Fruit fly (Drosophila melanogaster): ENCODE results near the gene Wdr37.

The Wdr37 gene

DNA sequence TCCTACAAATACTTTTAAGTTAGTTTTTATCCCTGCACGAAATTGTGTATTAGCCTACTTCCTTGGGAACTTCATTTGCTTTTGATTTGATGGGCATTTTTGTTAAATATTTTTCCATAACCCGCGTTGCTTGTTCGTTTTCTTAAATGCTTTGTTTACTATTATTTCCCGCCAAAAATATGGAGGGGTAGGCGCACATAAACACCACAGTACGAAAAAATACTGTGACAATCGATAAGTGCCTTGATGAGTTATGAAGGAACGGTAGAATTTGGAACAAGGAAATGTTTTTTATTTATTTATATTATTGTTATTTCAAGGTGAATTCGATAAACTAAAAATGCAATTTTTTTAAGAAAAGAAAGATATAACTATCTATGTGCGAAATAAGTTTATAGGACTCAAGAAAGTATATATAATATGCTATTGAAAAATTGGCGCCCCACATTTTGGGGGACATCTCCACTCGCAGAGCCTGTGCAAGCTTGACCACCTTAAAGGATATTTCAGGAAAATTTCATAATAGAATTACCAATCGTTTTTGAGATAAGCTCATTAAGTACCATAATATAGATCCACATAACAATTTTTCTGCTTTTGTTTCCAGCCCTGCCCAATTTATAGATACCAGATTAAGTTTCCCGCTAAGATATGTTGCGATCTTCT, 36.4 kb downstream of the Wdr37 start, which contains the start of the genes WRNexo and Nup43:
Gene WRNexo (minus strand): TSS at position 185 of the 666 bp plus-strand sequence.
Gene Nup43 (plus strand): TSS at position 661 of the 666 bp plus-strand sequence.
- TF ChIP-seq CG31365 (tag; optimal IDR thresholded peaks at IDR 0.05) (no peak), Taf1 (GFP tag; IDR thresholded peaks at IDR 0.05) (no peak), CG7357 (GFP tag; IDR thresholded peaks at IDR 0.05) (0 out of 3 replicates have a peak, but pooled peaks have one; percentile 23), CG7556 (GFP tag; optimal IDR thresholded peaks at IDR 0.05) (no peak), Asciz (GFP tag; optimal IDR thresholded peaks at IDR 0.05) (no peak), Xbp1 (GFP tag; optimal IDR thresholded peaks at IDR 0.05) (peak; percentile 40), pfk (GFP tag; optimal IDR thresholded peaks at IDR 0.05) (peak; percentile 69), CG17359 (tag; optimal IDR thresholded peaks at IDR 0.05) (no peak), CG15011 (GFP tag; optimal IDR thresholded peaks at IDR 0.05) (no peak), CG8089 (GFP tag; optimal IDR thresholded peaks at IDR 0.05) (no peak), HLH4C (GFP tag; IDR thresholded peaks at IDR 0.05; ENCODE audit: partially characterized antibody) (no peak), YL-1 (GFP tag; optimal IDR thresholded peaks at IDR 0.05) (peak; percentile 23), Bteb2 (GFP tag; optimal IDR thresholded peaks at IDR 0.05) (no peak), ems (GFP tag; optimal IDR thresholded peaks at IDR 0.05) (peak; percentile 14), CoRest (tag; optimal IDR thresholded peaks at IDR 0.05) (peak; percentile 69), CG13424 (tag; optimal IDR thresholded peaks at IDR 0.05) (peak; percentile 25), ap (GFP tag; IDR thresholded peaks at IDR 0.05) (no peak), mirr (GFP tag; optimal IDR thresholded peaks at IDR 0.05) (no peak), psq (GFP tag; optimal IDR thresholded peaks at IDR 0.05) (no peak), CG14441 (GFP tag; IDR thresholded peaks at IDR 0.05) (peak; percentile 21; the same call in 1 of the 2 replicates), CkIIα-i1 (GFP tag; IDR thresholded peaks at IDR 0.05) (no peak), slbo (GFP tag; IDR thresholded peaks at IDR 0.05) (peak; percentile 70), CG2712 (tag; optimal IDR thresholded peaks at IDR 0.05) (peak; percentile 53), dati (GFP tag; IDR thresholded peaks at IDR 0.05) (no peak), CG9797 (GFP tag; optimal IDR thresholded peaks at IDR 0.05) (peak; percentile 60), CG2202 (tag; optimal IDR thresholded peaks at IDR 0.05) (no peak), CG10565 (GFP tag; optimal IDR thresholded peaks at IDR 0.05) (no peak), CG6689 (GFP tag; IDR thresholded peaks at IDR 0.05) (peak; percentile 30; the same call in 1 of the 2 replicates), cato (GFP tag; optimal IDR thresholded peaks at IDR 0.05; ENCODE audit: borderline replicate concordance) (peak; percentile 33), Atf3 (GFP tag; optimal IDR thresholded peaks at IDR 0.05) (peak; percentile 29), Dp (GFP tag; optimal IDR thresholded peaks at IDR 0.05) (peak; percentile 68), vvl (GFP tag; IDR thresholded peaks at IDR 0.05) (no peak; the same call in 1 of the 2 replicates), sr (GFP tag; IDR thresholded peaks at IDR 0.05) (no peak), shn (GFP tag; optimal IDR thresholded peaks at IDR 0.05) (peak; percentile 17), NFAT (GFP tag; IDR thresholded peaks at IDR 0.05) (0 out of 2 replicates have a peak, but pooled peaks have one; percentile 40), ro (GFP tag; IDR thresholded peaks at IDR 0.05) (no peak), Dref (GFP tag; IDR thresholded peaks at IDR 0.05) (peak; percentile 50), grau (tag; optimal IDR thresholded peaks at IDR 0.05) (peak; percentile 52), Dip3 (GFP tag; optimal IDR thresholded peaks at IDR 0.05) (peak; percentile 7), Dfd (GFP tag; optimal IDR thresholded peaks at IDR 0.05) (no peak), NC2β (GFP tag; optimal IDR thresholded peaks at IDR 0.05) (peak; percentile 0), CG17829 (tag; optimal IDR thresholded peaks at IDR 0.05) (peak; percentile 45), CG1024 (GFP tag; IDR thresholded peaks at IDR 0.05) (0 out of 2 replicates have a peak, but pooled peaks have one; percentile 24), unc-4 (GFP tag; IDR thresholded peaks at IDR 0.05; ENCODE audit: partially characterized antibody) (no peak), dimm (GFP tag; IDR thresholded peaks at IDR 0.05) (no peak), CG10267 (tag; optimal IDR thresholded peaks at IDR 0.05) (peak; percentile 31), Camta (GFP tag; optimal IDR thresholded peaks at IDR 0.05) (peak; percentile 3), CG8290 (GFP tag; optimal IDR thresholded peaks at IDR 0.05) (no peak), CG8290 (tag; optimal IDR thresholded peaks at IDR 0.05) (no peak), CG10654 (GFP tag; optimal IDR thresholded peaks at IDR 0.05) (peak; percentile 25), zen2 (GFP tag; IDR thresholded peaks at IDR 0.05; ENCODE audit: partially characterized antibody) (no peak)
